Fruit fly (Drosophila melanogaster) whole organism, embryonic: ENCODE data around the gene nudE.
A peak's percentile ranks its signal among the peaks of the same experiment; 100 is the strongest.

ENCODE experiments used
- CG1024 ChIP-seq: fragments of 200-800 bp; sonication (Bioruptor generic); IDR thresholded peaks from 2 replicates; pipeline ENCODE4 v1.3.6; 2022; ENCODE audit warnings: missing biosample characterization, missing genetic modification characterization
- CG10366 ChIP-seq: fragments of 200-800 bp; sonication (Bioruptor generic); IDR thresholded peaks from 2 replicates; pipeline ENCODE4 v1.3.6; 2022; ENCODE audit warnings: missing biosample characterization, missing genetic modification characterization
- CG11398 ChIP-seq: fragments of 200-800 bp; sonication (Bioruptor generic); optimal IDR thresholded peaks from 2 replicates; lab custom pipeline; 2016; ENCODE audit warnings: missing biosample characterization, missing genetic modification characterization
- CG12659 ChIP-seq: fragments of 200-800 bp; sonication (Bioruptor generic); optimal IDR thresholded peaks from 3 replicates; lab custom pipeline; 2017; ENCODE audit warnings: mild to moderate bottlenecking, missing biosample characterization, missing genetic modification reagents, missing genetic modification characterization
- CG13287 ChIP-seq: fragments of 200-800 bp; sonication (Bioruptor generic); IDR thresholded peaks from 2 replicates; pipeline ENCODE4 v1.3.6; 2022; ENCODE audit warnings: missing biosample characterization, missing genetic modification characterization; ENCODE audit not compliant: partially characterized antibody
- CG1603 ChIP-seq: fragments of 200-800 bp; sonication (Bioruptor generic); optimal IDR thresholded peaks from 2 replicates; lab custom pipeline; 2019; ENCODE audit warnings: missing biosample characterization, mild to moderate bottlenecking, missing genetic modification characterization, moderate library complexity
- CG16815 ChIP-seq: fragments of 200-800 bp; sonication (Bioruptor generic); optimal IDR thresholded peaks from 3 replicates; lab custom pipeline; 2017; ENCODE audit warnings: missing biosample characterization, mild to moderate bottlenecking, missing genetic modification characterization
- CG17829 ChIP-seq: fragments of 200-800 bp; optimal IDR thresholded peaks from 2 replicates; lab custom pipeline; 2019; ENCODE audit warnings: missing biosample characterization, mild to moderate bottlenecking, missing genetic modification characterization, moderate library complexity
- CG1792 ChIP-seq: fragments of 200-800 bp; sonication (Bioruptor generic); optimal IDR thresholded peaks from 2 replicates; lab custom pipeline; 2016; ENCODE audit warnings: missing biosample characterization, missing genetic modification characterization
- CG18599 ChIP-seq: fragments of 200-800 bp; sonication (Bioruptor generic); optimal IDR thresholded peaks from 3 replicates; lab custom pipeline; 2017; ENCODE audit warnings: missing biosample characterization, missing genetic modification characterization, mild to moderate bottlenecking, moderate library complexity, missing genetic modification reagents
- CG2120 ChIP-seq: fragments of 200-800 bp; sonication (Bioruptor generic); optimal IDR thresholded peaks from 3 replicates; lab custom pipeline; 2016; ENCODE audit warnings: missing biosample characterization, missing genetic modification characterization
- CG2129 ChIP-seq: fragments of 200-800 bp; sonication (Bioruptor generic); IDR thresholded peaks from 2 replicates; pipeline ENCODE4 v1.3.6; 2022; ENCODE audit warnings: missing biosample characterization, missing genetic modification characterization; ENCODE audit not compliant: partially characterized antibody
- CG32532 ChIP-seq: fragments of 200-800 bp; sonication (Bioruptor generic); IDR thresholded peaks from 2 replicates; pipeline ENCODE4 v1.3.6; 2022; ENCODE audit warnings: missing biosample characterization, missing genetic modification characterization
- CG32772 ChIP-seq: fragments of 200-800 bp; sonication (Bioruptor generic); IDR thresholded peaks from 2 replicates; pipeline ENCODE4 v1.3.6; 2022; ENCODE audit warnings: missing biosample characterization, missing genetic modification characterization
- CG42726 ChIP-seq: fragments of 200-800 bp; sonication (Bioruptor generic); IDR thresholded peaks from 2 replicates; pipeline ENCODE4 v1.3.6; 2022; ENCODE audit warnings: missing biosample characterization, missing genetic modification characterization; ENCODE audit not compliant: partially characterized antibody
- CG4730 ChIP-seq: fragments of 200-800 bp; sonication (Bioruptor generic); IDR thresholded peaks from 2 replicates; pipeline ENCODE4 v1.3.6; 2022; ENCODE audit warnings: missing biosample characterization, missing genetic modification characterization
- CG6791 ChIP-seq: fragments of 200-800 bp; sonication (Bioruptor generic); IDR thresholded peaks from 3 replicates; pipeline ENCODE4 v1.3.6; 2022; ENCODE audit warnings: missing biosample characterization, missing genetic modification characterization; ENCODE audit not compliant: partially characterized antibody
- CG6813 ChIP-seq: fragments of 200-800 bp; sonication (Bioruptor generic); optimal IDR thresholded peaks from 2 replicates; lab custom pipeline; 2017; ENCODE audit warnings: missing biosample characterization, missing genetic modification characterization, mild to moderate bottlenecking, moderate library complexity, missing genetic modification reagents
- CG7357 ChIP-seq: fragments of 200-800 bp; sonication (Bioruptor generic); IDR thresholded peaks from 3 replicates; pipeline ENCODE4 v1.3.6; 2022; ENCODE audit warnings: missing biosample characterization, missing genetic modification characterization
- Dfd ChIP-seq, 2 experiments: fragments of >200 bp; optimal IDR thresholded peaks; 2 replicates each; lab custom pipeline; 2017; ENCODE audit warnings: missing biosample characterization in 2 of 2, missing genetic modification characterization in 2 of 2
- E2f1 ChIP-seq: fragments of 200-800 bp; sonication (Bioruptor generic); IDR thresholded peaks from 2 replicates; pipeline ENCODE4 v1.3.6; 2022; ENCODE audit warnings: missing biosample characterization, missing genetic modification characterization
- Fer3 ChIP-seq: fragments of 200-800 bp; sonication (Bioruptor generic); optimal IDR thresholded peaks from 2 replicates; lab custom pipeline; 2018; ENCODE audit warnings: missing biosample characterization, mild to moderate bottlenecking, missing genetic modification characterization, moderate library complexity
- HLHmδ ChIP-seq: fragments of 200-800 bp; sonication (Bioruptor generic); optimal IDR thresholded peaks from 2 replicates; lab custom pipeline; 2018; ENCODE audit warnings: missing biosample characterization, mild to moderate bottlenecking, missing genetic modification characterization, moderate library complexity
- Hr51 ChIP-seq, 2 experiments: fragments of 200-800 bp; sonication (Bioruptor generic); optimal IDR thresholded peaks; 2 replicates in 1 of 2; 3 replicates in 1 of 2; lab custom pipeline; 2016 to 2018; ENCODE audit warnings: missing biosample characterization in 2 of 2, missing genetic modification characterization in 2 of 2, mild to moderate bottlenecking in 1 of 2, moderate library complexity in 1 of 2
- MBD-R2 ChIP-seq: fragments of 200-800 bp; sonication (Bioruptor generic); IDR thresholded peaks from 2 replicates; pipeline ENCODE4 v1.3.6; 2022; ENCODE audit warnings: missing biosample characterization, missing genetic modification characterization
- Rfx ChIP-seq: fragments of 200-800 bp; sonication (Bioruptor generic); IDR thresholded peaks from 2 replicates; pipeline ENCODE4 v1.3.6; 2022; ENCODE audit warnings: missing biosample characterization, missing genetic modification characterization
- Usf ChIP-seq: fragments of 200-800 bp; sonication (Bioruptor generic); optimal IDR thresholded peaks from 2 replicates; lab custom pipeline; 2017; ENCODE audit warnings: missing genotype, missing biosample characterization, missing genetic modification characterization
- ap ChIP-seq: fragments of 200-800 bp; sonication (Bioruptor generic); IDR thresholded peaks from 2 replicates; pipeline ENCODE4 v1.3.6; 2022; ENCODE audit warnings: missing biosample characterization, missing genetic modification characterization
- ase ChIP-seq: fragments of 200-800 bp; sonication (Bioruptor generic); IDR thresholded peaks from 3 replicates; pipeline ENCODE4 v1.3.6; 2022; ENCODE audit warnings: missing biosample characterization, missing genetic modification characterization
- ato ChIP-seq: fragments of 200-800 bp; sonication (Bioruptor generic); IDR thresholded peaks from 2 replicates; pipeline ENCODE4 v1.3.6; 2022; ENCODE audit warnings: missing biosample characterization, missing genetic modification characterization; ENCODE audit not compliant: partially characterized antibody
- chm ChIP-seq: fragments of 200-800 bp; sonication (Bioruptor generic); IDR thresholded peaks from 2 replicates; pipeline ENCODE4 v1.3.6; 2022; ENCODE audit warnings: missing biosample characterization, missing genetic modification characterization
- dmrt99B ChIP-seq: fragments of 200-800 bp; sonication (Bioruptor generic); optimal IDR thresholded peaks from 2 replicates; lab custom pipeline; 2018; ENCODE audit warnings: missing biosample characterization, mild to moderate bottlenecking, missing genetic modification characterization, moderate library complexity
- dpn ChIP-seq, 2 experiments: fragments of 200-800 bp; sonication (Bioruptor generic); optimal IDR thresholded peaks; 3 replicates each; lab custom pipeline; 2016; ENCODE audit warnings: missing biosample characterization in 2 of 2, missing genetic modification characterization in 2 of 2
- ewg ChIP-seq: fragments of 200-800 bp; sonication (Bioruptor generic); optimal IDR thresholded peaks from 3 replicates; lab custom pipeline; 2017; ENCODE audit warnings: mild to moderate bottlenecking, missing biosample characterization, missing genetic modification reagents, missing genetic modification characterization
- exex ChIP-seq: fragments of 200-800 bp; sonication (Bioruptor generic); optimal IDR thresholded peaks from 4 replicates; lab custom pipeline; 2018; ENCODE audit warnings: missing biosample characterization, mild to moderate bottlenecking, missing genetic modification characterization, moderate library complexity
- hb ChIP-seq: fragments of 200-800 bp; sonication (Bioruptor generic); IDR thresholded peaks from 3 replicates; pipeline ENCODE4 v1.3.6; 2022; ENCODE audit warnings: missing biosample characterization, missing genetic modification characterization; ENCODE audit not compliant: partially characterized antibody
- hkb ChIP-seq, 2 experiments: fragments of 200-800 bp in 1 of 2; fragments of >200 bp in 1 of 2; sonication (Bioruptor generic) in 1 of 2; IDR thresholded peaks in 1 of 2; optimal IDR thresholded peaks in 1 of 2; 2 replicates each; pipeline versions ENCODE4 v1.3.6 to Lab custom; 2017 to 2022; ENCODE audit warnings: missing biosample characterization in 1 of 2, missing genetic modification characterization in 1 of 2
- hth ChIP-seq: fragments of >200 bp; optimal IDR thresholded peaks from 2 replicates; lab custom pipeline; 2017; ENCODE audit warnings: inconsistent platforms
- insv ChIP-seq, 2 experiments: fragments of 200-800 bp; sonication (Bioruptor generic); optimal IDR thresholded peaks; 3 replicates each; lab custom pipeline; 2016 to 2018; ENCODE audit warnings: missing biosample characterization in 2 of 2, missing genetic modification characterization in 2 of 2
- kah ChIP-seq: fragments of 200-800 bp; sonication (Bioruptor generic); optimal IDR thresholded peaks from 2 replicates; lab custom pipeline; 2018; ENCODE audit warnings: missing biosample characterization, mild to moderate bottlenecking, missing genetic modification characterization
- klu ChIP-seq: fragments of 200-800 bp; sonication (Bioruptor generic); IDR thresholded peaks from 2 replicates; pipeline ENCODE4 v1.3.6; 2022; ENCODE audit warnings: missing biosample characterization, missing genetic modification characterization
- mld ChIP-seq: fragments of 200-800 bp; sonication (Bioruptor generic); IDR thresholded peaks from 3 replicates; pipeline ENCODE4 v1.3.6; 2022; ENCODE audit warnings: missing biosample characterization, missing genetic modification characterization; ENCODE audit not compliant: partially characterized antibody
- peb ChIP-seq: fragments of 200-800 bp; sonication (Bioruptor generic); IDR thresholded peaks from 2 replicates; pipeline ENCODE4 v1.3.6; 2022; ENCODE audit warnings: missing biosample characterization, missing genetic modification characterization
- pfk ChIP-seq: fragments of 200-800 bp; sonication (Bioruptor generic); optimal IDR thresholded peaks from 2 replicates; lab custom pipeline; 2018; ENCODE audit warnings: missing biosample characterization, mild to moderate bottlenecking, missing genetic modification characterization, moderate library complexity
- pros ChIP-seq: fragments of 200-800 bp; sonication (Bioruptor generic); optimal IDR thresholded peaks from 3 replicates; lab custom pipeline; 2019; ENCODE audit warnings: missing biosample characterization, mild to moderate bottlenecking, missing genetic modification characterization, moderate library complexity
- sd ChIP-seq: fragments of 200-800 bp; sonication (Bioruptor generic); optimal IDR thresholded peaks from 3 replicates; lab custom pipeline; 2018; ENCODE audit warnings: missing biosample characterization, mild to moderate bottlenecking, missing genetic modification characterization, moderate library complexity
- slou ChIP-seq: fragments of 200-800 bp; sonication (Bioruptor generic); optimal IDR thresholded peaks from 3 replicates; lab custom pipeline; 2016; ENCODE audit warnings: missing biosample characterization, missing genetic modification characterization
- tx ChIP-seq: fragments of 200-800 bp; sonication (Bioruptor generic); optimal IDR thresholded peaks from 2 replicates; lab custom pipeline; 2016; ENCODE audit warnings: missing biosample characterization, missing genetic modification characterization
- vfl ChIP-seq: fragments of 200-800 bp; sonication (Bioruptor generic); optimal IDR thresholded peaks from 2 replicates; lab custom pipeline; 2016; ENCODE audit warnings: missing biosample characterization, missing genetic modification characterization

The nudE gene

DNA sequence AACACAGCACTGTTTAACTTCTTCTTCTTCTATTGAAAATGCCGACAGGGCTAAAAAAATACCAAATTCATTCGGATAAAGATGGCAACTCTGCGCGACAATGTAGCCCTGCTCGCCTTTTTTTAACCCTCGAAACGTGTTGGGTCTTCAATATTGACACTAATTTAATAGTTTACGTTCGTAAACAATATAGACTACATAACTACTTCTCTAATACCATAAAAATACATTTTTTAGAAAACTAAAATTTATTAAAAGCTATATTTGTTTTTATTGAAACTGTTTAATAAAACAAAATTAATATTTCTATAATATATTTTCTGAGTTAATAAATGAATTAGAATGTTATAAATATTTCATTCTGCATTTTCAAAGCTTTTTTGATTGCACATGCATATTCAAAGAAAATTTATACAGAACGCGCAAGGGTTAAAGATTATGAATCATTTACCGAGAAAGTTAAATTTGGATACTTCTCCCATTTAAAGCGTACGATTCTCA, 10.4 kb upstream of the nudE start, which contains the start of the genes Taf2 and CalpB (continued):
- TF ChIP-seq hkb (optimal IDR thresholded peaks at IDR 0.05; lab: Kevin White, UChicago): no peak
- TF ChIP-seq hkb (GFP tag; IDR thresholded peaks at IDR 0.05; lab: Robert Waterston, UW): peak; percentile 71
- TF ChIP-seq CG18599 (GFP tag; lab: Kevin White, UChicago): peak; percentile 87
- peak; percentile 53 for TF ChIP-seq ap (GFP tag; lab: Robert Waterston, UW)
- TF ChIP-seq CG6791 (GFP tag; lab: Robert Waterston, UW): peak; percentile 34; the same call in 1 of the 3 replicates
- TF ChIP-seq CG10366 (GFP tag; lab: Robert Waterston, UW): peak; percentile 74
- peak; percentile 70 for TF ChIP-seq CG6813
- peak; percentile 5 for TF ChIP-seq tx (GFP tag; lab: Kevin White, UChicago)
- TF ChIP-seq CG2129 (GFP tag; lab: Robert Waterston, UW): no peak
- TF ChIP-seq sd: peak; percentile 44
- no peak for TF ChIP-seq pros
- TF ChIP-seq vfl (GFP tag; lab: Kevin White, UChicago): no peak
- TF ChIP-seq CG32772 (GFP tag; lab: Robert Waterston, UW): peak; percentile 82
- peak; percentile 46 to 82 for TF ChIP-seq dpn (GFP tag; optimal IDR thresholded peaks at IDR 0.05; lab: Kevin White, UChicago)
- peak; percentile 59; the same call in 1 of the 2 replicates for TF ChIP-seq chm (GFP tag; lab: Robert Waterston, UW)
- peak; percentile 61 for TF ChIP-seq ewg (GFP tag; lab: Kevin White, UChicago)
- TF ChIP-seq CG16815 (GFP tag; lab: Kevin White, UChicago): peak; percentile 70
- TF ChIP-seq Fer3 (tag; lab: Kevin White, UChicago): peak; percentile 87
- TF ChIP-seq dmrt99B (tag; lab: Kevin White, UChicago): peak; percentile 92
- peak; percentile 94 for TF ChIP-seq CG17829 (tag; lab: Kevin White, UChicago)
- TF ChIP-seq Hr51 (GFP tag; optimal IDR thresholded peaks at IDR 0.05; lab: Kevin White, UChicago): peak; percentile 41 to 91
- peak; percentile 70; the same call in 1 of the 2 replicates for TF ChIP-seq klu
- peak; percentile 74 for TF ChIP-seq kah
- peak; percentile 29 for TF ChIP-seq CG13287 (GFP tag; lab: Robert Waterston, UW)
- TF ChIP-seq CG1792: no peak
- TF ChIP-seq slou (GFP tag; lab: Kevin White, UChicago): peak; percentile 0
- TF ChIP-seq CG1603 (tag; lab: Kevin White, UChicago): no peak
- no peak for TF ChIP-seq hth (lab: Kevin White, UChicago)
- peak; percentile 87 for TF ChIP-seq CG32532 (GFP tag; lab: Robert Waterston, UW)
- no peak for TF ChIP-seq CG42726 (GFP tag; lab: Robert Waterston, UW)
- TF ChIP-seq ato (GFP tag; lab: Robert Waterston, UW): no peak
- TF ChIP-seq peb: peak; percentile 34; the same call in 1 of the 2 replicates
- TF ChIP-seq Dfd (GFP tag; optimal IDR thresholded peaks at IDR 0.05; lab: Kevin White, UChicago): no peak
- TF ChIP-seq CG1024: peak; percentile 72; the same call in 1 of the 2 replicates
- peak; percentile 74 for TF ChIP-seq ase (GFP tag; lab: Robert Waterston, UW)
- peak; percentile 82 for TF ChIP-seq CG2120 (GFP tag; lab: Kevin White, UChicago)
- peak; percentile 59 for TF ChIP-seq Usf (GFP tag; lab: Kevin White, UChicago)
- peak; percentile 59; the same call in 2 of the 3 replicates for TF ChIP-seq CG7357 (GFP tag; lab: Robert Waterston, UW)
- no peak for TF ChIP-seq exex
- peak; percentile 85 for TF ChIP-seq Rfx
- TF ChIP-seq CG4730: peak; percentile 72
- TF ChIP-seq insv (GFP tag; optimal IDR thresholded peaks at IDR 0.05; lab: Kevin White, UChicago): peak in 1 of 2 experiments; percentile 4
- no peak for TF ChIP-seq pfk (GFP tag; lab: Kevin White, UChicago)
- TF ChIP-seq HLHmδ (GFP tag; lab: Kevin White, UChicago): no peak
- TF ChIP-seq CG12659 (GFP tag; lab: Kevin White, UChicago): peak; percentile 91
- peak; percentile 33 for TF ChIP-seq CG11398 (GFP tag; lab: Kevin White, UChicago)
- TF ChIP-seq hb (GFP tag; lab: Robert Waterston, UW): no peak
- TF ChIP-seq mld: no peak
- peak; percentile 82 for TF ChIP-seq MBD-R2 (GFP tag; lab: Robert Waterston, UW)
- peak; percentile 81 for TF ChIP-seq E2f1 (GFP tag; lab: Robert Waterston, UW)
